Fruit fly (Drosophila melanogaster): ENCODE results near the gene PolA2.

DNA sequence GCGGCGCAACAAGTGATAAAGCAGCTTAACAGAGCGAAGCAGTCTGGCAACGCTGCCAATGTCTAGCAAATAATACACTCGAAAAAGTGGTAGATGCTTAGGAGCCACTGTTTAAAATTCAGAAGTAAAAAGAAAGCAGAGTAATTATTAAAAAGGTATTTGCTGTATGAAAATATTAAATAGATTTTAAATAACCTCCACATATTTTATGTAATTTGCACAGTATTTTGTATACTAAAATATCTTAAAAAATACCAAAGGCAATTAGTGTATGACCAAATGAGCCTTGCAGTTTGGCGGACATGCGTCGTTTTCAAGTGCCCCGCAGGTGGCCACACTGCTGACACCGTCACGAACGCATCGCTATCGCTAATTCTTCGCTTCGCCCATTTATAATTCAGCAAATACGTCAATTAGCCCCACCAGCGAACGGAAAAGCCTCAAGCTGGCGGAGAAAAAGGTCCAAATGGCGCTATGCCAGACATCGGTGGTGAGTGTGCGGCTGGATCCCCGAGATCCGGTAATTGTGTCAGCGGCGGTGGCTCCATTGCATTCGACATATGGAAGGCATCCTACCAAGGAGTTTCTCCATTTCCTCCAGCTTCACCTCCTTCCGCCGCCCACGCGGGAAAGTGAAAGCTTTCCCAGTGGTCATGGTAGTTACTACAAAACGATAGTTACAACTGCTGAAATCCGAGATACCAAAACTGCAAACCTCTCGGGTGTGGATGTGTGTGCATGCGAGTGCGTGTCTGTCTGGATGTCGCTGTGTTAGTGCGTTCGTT is 14.4 kb downstream of the PolA2 start, which contains the start of gene pll:
- TF ChIP-seq CG8478 (optimal IDR thresholded peaks at IDR 0.05) (no peak), CTCF (optimal IDR thresholded peaks at IDR 0.05) (no peak)
